Fruit fly (Drosophila melanogaster) whole organism, prepupa: Measurements from ENCODE around the gene CG14715.

Experiments used
- Blimp-1 ChIP-seq: fragments of 200-800 bp; sonication (Bioruptor generic); optimal IDR thresholded peaks from 3 replicates; lab custom pipeline; 2017; ENCODE audit warnings: missing biosample characterization, missing genetic modification characterization, mild to moderate bottlenecking, moderate library complexity, missing genetic modification reagents
- CG16779 ChIP-seq: fragments of 200-800 bp; sonication (Bioruptor generic); optimal IDR thresholded peaks from 3 replicates; lab custom pipeline; 2017; ENCODE audit warnings: missing biosample characterization, mild to moderate bottlenecking, missing genetic modification characterization
- CG32006 ChIP-seq: fragments of 200-800 bp; sonication (Bioruptor generic); optimal IDR thresholded peaks from 3 replicates; lab custom pipeline; 2017; ENCODE audit warnings: missing biosample characterization, mild to moderate bottlenecking, missing genetic modification characterization
- CG4318 ChIP-seq: fragments of 200-800 bp; sonication (Bioruptor generic); optimal IDR thresholded peaks from 3 replicates; lab custom pipeline; 2017; ENCODE audit warnings: missing biosample characterization, mild to moderate bottlenecking, missing genetic modification characterization
- Gug ChIP-seq: fragments of 200-800 bp; sonication (Bioruptor generic); IDR thresholded peaks from 2 replicates; pipeline ENCODE4 v1.3.6; 2022; ENCODE audit warnings: missing biosample characterization, missing genetic modification characterization
- dac ChIP-seq: fragments of 200-800 bp; sonication (Bioruptor generic); optimal IDR thresholded peaks from 2 replicates; lab custom pipeline; 2017; ENCODE audit warnings: missing biosample characterization, mild to moderate bottlenecking, missing genetic modification characterization
- esn ChIP-seq: fragments of 200-800 bp; sonication (Bioruptor generic); optimal IDR thresholded peaks from 2 replicates; lab custom pipeline; 2016; ENCODE audit warnings: missing biosample characterization, mild to moderate bottlenecking, missing genetic modification characterization, moderate library complexity
- salr ChIP-seq, 2 experiments: fragments of 200-800 bp; sonication (Bioruptor generic); optimal IDR thresholded peaks; 3 replicates each; lab custom pipeline; 2016 to 2018; ENCODE audit warnings: missing biosample characterization in 2 of 2, missing genetic modification characterization in 2 of 2, mild to moderate bottlenecking in 1 of 2

CG14715 gene

DNA sequence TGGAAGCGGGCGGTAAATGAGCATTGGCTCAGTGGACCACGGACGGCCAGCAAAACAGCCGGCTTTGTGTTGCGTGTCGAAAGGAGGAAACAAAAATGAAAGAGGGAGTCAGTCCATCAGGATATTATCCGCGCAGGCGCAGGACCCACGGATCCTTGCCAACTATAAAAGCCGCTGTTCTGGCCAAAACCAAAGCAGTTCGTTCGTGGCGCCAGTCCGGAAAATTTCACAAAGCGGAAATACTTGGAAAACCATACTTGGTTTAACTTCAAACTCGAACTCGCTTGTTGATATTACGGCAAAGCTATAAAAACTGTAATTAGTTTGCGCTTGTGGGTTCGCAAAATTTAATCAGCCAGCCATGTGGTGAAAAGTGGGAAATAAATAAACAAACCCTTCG lies 47.6 kb downstream of the CG14715 start, which contains the start of gene CG12594:
Gene CG12594, plus strand, starts transcription at position 142 of the 400 bp plus-strand sequence.
- TF ChIP-seq CG4318 (GFP tag; lab: Kevin White, UChicago): no peak
- TF ChIP-seq CG16779 (tag; lab: Kevin White, UChicago): no peak
- TF ChIP-seq Gug (GFP tag; lab: Robert Waterston, UW): no peak
- TF ChIP-seq dac: no peak
- no peak for TF ChIP-seq CG32006 (GFP tag; lab: Kevin White, UChicago)
- no peak for TF ChIP-seq Blimp-1
- TF ChIP-seq esn (GFP tag; lab: Kevin White, UChicago): no peak
- no peak for TF ChIP-seq salr (GFP tag; optimal IDR thresholded peaks at IDR 0.05; lab: Kevin White, UChicago)
